Worm (Caenorhabditis elegans): ENCODE measurements around the gene K07C11.8.

The K07C11.8 gene

DNA sequence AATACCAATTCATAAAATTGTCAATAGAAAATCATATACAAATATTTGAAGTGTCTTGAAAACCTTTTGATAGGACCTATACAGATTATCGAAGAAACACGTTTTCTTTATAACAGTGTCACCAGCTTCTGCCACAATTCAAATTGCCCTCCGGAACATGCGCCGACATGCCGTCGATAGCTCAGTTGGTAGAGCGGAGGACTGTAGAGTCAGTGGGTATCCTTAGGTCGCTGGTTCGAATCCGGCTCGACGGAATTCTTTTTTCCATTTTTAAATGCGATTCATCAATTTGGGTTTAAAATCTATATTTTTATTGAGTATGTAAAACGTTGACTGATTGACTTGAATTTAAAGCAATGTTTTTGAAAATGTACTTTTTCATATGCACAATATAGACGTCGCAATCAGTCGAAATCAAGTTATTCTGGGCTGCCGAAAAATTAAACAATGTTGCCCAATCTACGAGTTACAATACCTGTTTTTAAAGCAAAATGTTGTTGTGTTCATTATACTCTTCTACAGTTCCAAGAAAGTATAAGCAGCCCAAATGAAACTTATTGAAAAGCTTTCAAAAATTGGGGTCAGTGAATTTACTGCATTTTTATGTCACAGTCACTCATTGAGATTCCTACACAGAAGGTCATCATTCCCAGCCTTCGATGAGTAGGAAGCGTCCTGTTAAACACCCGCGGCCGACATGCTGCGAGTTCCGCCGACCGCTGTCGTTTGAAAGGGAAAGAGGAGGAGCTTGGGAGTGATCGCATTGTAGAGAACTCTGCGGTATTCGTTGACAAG lies 29.8 kb upstream of the K07C11.8 start:
- TF ChIP-seq aha-1 (tag; optimal IDR thresholded peaks at IDR 0.05) (peak; percentile 24), ceh-88 (GFP tag; IDR thresholded peaks at IDR 0.05) (no peak), nhr-85 (tag) (peak; percentile 92), C16A3.4 (tag; optimal IDR thresholded peaks at IDR 0.05) (peak; percentile 13), zag-1 (tag; optimal IDR thresholded peaks at IDR 0.05) (no peak), efl-3 (GFP tag; optimal IDR thresholded peaks at IDR 0.05) (peak; percentile 36), lin-15B (tag; optimal IDR thresholded peaks at IDR 0.05) (no peak), hlh-4 (tag; optimal IDR thresholded peaks at IDR 0.05) (no peak), nhr-237 (tag; optimal IDR thresholded peaks at IDR 0.05) (no peak), ceh-90 (tag; optimal IDR thresholded peaks at IDR 0.05) (no peak), nhr-90 (tag; optimal IDR thresholded peaks at IDR 0.05; ENCODE audit: poor library complexity) (peak; percentile 96), zip-4 (GFP tag; optimal IDR thresholded peaks at IDR 0.05) (peak; percentile 58), unc-30 (tag; optimal IDR thresholded peaks at IDR 0.05) (no peak), hpl-2 (GFP tag; optimal IDR thresholded peaks at IDR 0.05) (peak; percentile 54), ama-1 (optimal IDR thresholded peaks at IDR 0.05) (peak; percentile 90), grh-1 (GFP tag; IDR thresholded peaks at IDR 0.05) (peak; percentile 66; the same call in 1 of the 2 replicates), mab-9 (GFP tag; IDR thresholded peaks at IDR 0.05) (0 out of 2 replicates have a peak, but pooled peaks have one; percentile 26), aly-2 (tag; optimal IDR thresholded peaks at IDR 0.05) (peak; percentile 73), xbp-1 (tag; optimal IDR thresholded peaks at IDR 0.05) (peak; percentile 62), pag-3 (tag; optimal IDR thresholded peaks at IDR 0.05; ENCODE audit: borderline replicate concordance, insufficient read depth) (no peak), F16B12.6 (tag; optimal IDR thresholded peaks at IDR 0.05) (no peak), elt-3 (tag; optimal IDR thresholded peaks at IDR 0.05) (peak in 3 of 6 experiments; percentile 50 to 76 (median 67)), vab-15 (tag; optimal IDR thresholded peaks at IDR 0.05) (no peak), fkh-10 (GFP tag; optimal IDR thresholded peaks at IDR 0.05) (no peak), fkh-8 (tag; optimal IDR thresholded peaks at IDR 0.05) (no peak), nhr-20 (tag; optimal IDR thresholded peaks at IDR 0.05) (peak; percentile 84), fos-1 (tag; optimal IDR thresholded peaks at IDR 0.05) (peak; percentile 71), isw-1 (GFP tag; IDR thresholded peaks at IDR 0.05) (no peak), mef-2 (tag; optimal IDR thresholded peaks at IDR 0.05) (no peak), unc-86 (tag; optimal IDR thresholded peaks at IDR 0.05) (no peak), lin-39 (tag; optimal IDR thresholded peaks at IDR 0.05) (peak; percentile 81), egl-13 (tag; optimal IDR thresholded peaks at IDR 0.05) (no peak), lin-14 (GFP tag; optimal IDR thresholded peaks at IDR 0.05) (peak; percentile 85), C34B4.2 (tag; optimal IDR thresholded peaks at IDR 0.05) (no peak), blmp-1 (tag; optimal IDR thresholded peaks at IDR 0.05) (no peak), snu-23 (GFP tag; optimal IDR thresholded peaks at IDR 0.05) (peak; percentile 81), hlh-17 (GFP tag; optimal IDR thresholded peaks at IDR 0.05; ENCODE audit: borderline replicate concordance) (no peak), ztf-11 (tag; optimal IDR thresholded peaks at IDR 0.05) (peak in 1 of 2 experiments; percentile 46), skn-1 (tag; optimal IDR thresholded peaks at IDR 0.05) (no peak), ceh-63 (GFP tag; optimal IDR thresholded peaks at IDR 0.05) (no peak), lin-13 (GFP tag; optimal IDR thresholded peaks at IDR 0.05) (peak; percentile 61), nhr-11 (tag; optimal IDR thresholded peaks at IDR 0.05) (no peak), nhr-12 (tag; optimal IDR thresholded peaks at IDR 0.05) (no peak), nhr-84 (tag; optimal IDR thresholded peaks at IDR 0.05) (no peak), ceh-8 (GFP tag; optimal IDR thresholded peaks at IDR 0.05) (no peak), nhr-76 (tag; optimal IDR thresholded peaks at IDR 0.05) (peak; percentile 6), tlp-1 (tag; optimal IDR thresholded peaks at IDR 0.05) (no peak), rnt-1 (tag; optimal IDR thresholded peaks at IDR 0.05) (peak; percentile 95), nhr-77 (tag; optimal IDR thresholded peaks at IDR 0.05) (peak; percentile 79), sup-37 (GFP tag; optimal IDR thresholded peaks at IDR 0.05) (peak; percentile 34), lsy-2 (tag; optimal IDR thresholded peaks at IDR 0.05) (peak; percentile 18 to 70), snpc-4 (tag; optimal IDR thresholded peaks at IDR 0.05) (peak; percentile 99)
